Worm (Caenorhabditis elegans) whole organism, L4 larva: ENCODE measurements around the gene rike-1.
A peak's percentile ranks its signal among the peaks of the same experiment; 100 is the strongest.

Experiments used
- F44E2.7 ChIP-seq: fragments of 200-800 bp; sonication (Bioruptor generic); IDR thresholded peaks from 2 replicates; pipeline ENCODE4 v2.1.2; 2022; ENCODE audit warnings: missing genetic modification characterization, missing compliant biosample characterization
- F49E8.2 ChIP-seq: sonication (generic microtip); optimal IDR thresholded peaks from 2 replicates; lab custom pipeline; 2016; ENCODE audit warnings: missing compliant biosample characterization, mild to moderate bottlenecking, missing genetic modification characterization, borderline replicate concordance
- T20F7.1 ChIP-seq: fragments of 200-800 bp; sonication (Bioruptor generic); optimal IDR thresholded peaks from 2 replicates; lab custom pipeline; 2018; ENCODE audit warnings: mild to moderate bottlenecking, missing genetic modification characterization, missing compliant biosample characterization
- T26A8.4 ChIP-seq: fragments of 200-800 bp; sonication (Bioruptor generic); IDR thresholded peaks from 2 replicates; pipeline ENCODE4 v1.3.6; 2022; ENCODE audit warnings: missing genetic modification characterization, missing compliant biosample characterization
- Y105C5A.15 ChIP-seq: fragments of 200-800 bp; sonication (Bioruptor generic); IDR thresholded peaks from 2 replicates; pipeline ENCODE4 v1.3.6; 2022; ENCODE audit warnings: missing genetic modification characterization, missing compliant biosample characterization
- Y48G9A.11 ChIP-seq: fragments of 200-800 bp; sonication (Bioruptor generic); IDR thresholded peaks from 2 replicates; pipeline ENCODE4 v1.3.6; 2022; ENCODE audit warnings: missing genetic modification reagents, missing genetic modification characterization, missing compliant biosample characterization
- ceh-62 ChIP-seq: sonication (generic microtip); optimal IDR thresholded peaks from 2 replicates; lab custom pipeline; 2017; ENCODE audit warnings: missing biosample characterization, missing genetic modification characterization
- ctbp-1 ChIP-seq: fragments of 200-800 bp; sonication (Bioruptor generic); IDR thresholded peaks from 2 replicates; pipeline ENCODE4 v1.3.6; 2022; ENCODE audit warnings: missing genetic modification reagents, missing genetic modification characterization, missing compliant biosample characterization
- daf-16 ChIP-seq, 3 experiments: sonication (generic microtip); optimal IDR thresholded peaks; 2 replicates each; lab custom pipeline; 2016 to 2017; ENCODE audit warnings: missing genetic modification characterization in 3 of 3, missing genetic modification reagents in 3 of 3, mild to moderate bottlenecking in 2 of 3, missing compliant biosample characterization in 2 of 3, missing biosample characterization in 1 of 3, moderate library complexity in 1 of 3
- daf-19 ChIP-seq: fragments of 200-800 bp; sonication (Bioruptor generic); conservative IDR thresholded peaks from 2 replicates; pipeline ENCODE4 v1.3.6; 2022; ENCODE audit warnings: missing genetic modification characterization, missing compliant biosample characterization
- daf-8 ChIP-seq: fragments of 200-800 bp; sonication (Bioruptor generic); IDR thresholded peaks from 2 replicates; pipeline ENCODE4 v1.3.6; 2022; ENCODE audit warnings: missing genetic modification characterization, missing compliant biosample characterization
- dmd-6 ChIP-seq: fragments of 200-800 bp; sonication (Bioruptor generic); IDR thresholded peaks from 2 replicates; pipeline ENCODE4 v1.3.6; 2022; ENCODE audit warnings: missing genetic modification reagents, missing genetic modification characterization, missing compliant biosample characterization
- dmd-8 ChIP-seq: fragments of 200-800 bp; sonication (Bioruptor generic); IDR thresholded peaks from 2 replicates; pipeline ENCODE4 v1.3.6; 2022; ENCODE audit warnings: missing genetic modification characterization, missing compliant biosample characterization
- dmd-9 ChIP-seq: fragments of 200-800 bp; sonication (Bioruptor generic); IDR thresholded peaks from 2 replicates; pipeline ENCODE4 v1.3.6; 2022; ENCODE audit warnings: missing genetic modification reagents, missing genetic modification characterization, missing compliant biosample characterization
- egl-43 ChIP-seq: fragments of 200-800 bp; sonication (Bioruptor generic); IDR thresholded peaks from 2 replicates; pipeline ENCODE4 v1.3.6; 2022; ENCODE audit warnings: missing genetic modification reagents, missing genetic modification characterization, missing compliant biosample characterization
- jun-1 ChIP-seq: fragments of 150-350 bp; optimal IDR thresholded peaks from 2 replicates; lab custom pipeline; 2014; ENCODE audit warnings: missing biosample characterization, missing genetic modification reagents, missing genetic modification characterization
- lin-1 ChIP-seq: fragments of 200-800 bp; sonication (Bioruptor generic); IDR thresholded peaks from 2 replicates; pipeline ENCODE4 v1.3.6; 2022; ENCODE audit warnings: missing genetic modification reagents, missing genetic modification characterization, missing compliant biosample characterization
- lin-13 ChIP-seq: fragments of 150-350 bp; optimal IDR thresholded peaks from 2 replicates; lab custom pipeline; 2014; ENCODE audit warnings: missing biosample characterization, missing genetic modification reagents, missing genetic modification characterization
- nhr-237 ChIP-seq: sonication (generic microtip); optimal IDR thresholded peaks from 2 replicates; lab custom pipeline; 2017; ENCODE audit warnings: missing biosample characterization, missing genetic modification characterization
- nhr-28 ChIP-seq: fragments of 150-350 bp; optimal IDR thresholded peaks from 2 replicates; lab custom pipeline; 2014; ENCODE audit warnings: missing biosample characterization, missing genetic modification characterization
- nhr-41 ChIP-seq: fragments of 200-800 bp; sonication (Bioruptor generic); IDR thresholded peaks from 2 replicates; pipeline ENCODE4 v1.3.6; 2022; ENCODE audit warnings: missing genetic modification reagents, missing genetic modification characterization, missing compliant biosample characterization
- nhr-6 ChIP-seq: fragments of 150-350 bp; optimal IDR thresholded peaks from 2 replicates; lab custom pipeline; 2014; ENCODE audit warnings: missing biosample characterization, missing genetic modification characterization
- nhr-77 ChIP-seq: fragments of 150-350 bp; optimal IDR thresholded peaks from 2 replicates; lab custom pipeline; 2014; ENCODE audit warnings: missing biosample characterization, missing genetic modification characterization
- php-3 ChIP-seq: fragments of 200-800 bp; sonication (Bioruptor generic); IDR thresholded peaks from 2 replicates; pipeline ENCODE4 v1.3.6; 2022; ENCODE audit warnings: missing genetic modification reagents, missing genetic modification characterization, missing compliant biosample characterization
- pqm-1 ChIP-seq: sonication (generic microtip); optimal IDR thresholded peaks from 2 replicates; lab custom pipeline; 2017; ENCODE audit warnings: missing biosample characterization, missing genetic modification characterization
- skn-1 ChIP-seq: fragments of 150-350 bp; optimal IDR thresholded peaks from 2 replicates; lab custom pipeline; 2014; ENCODE audit warnings: missing biosample characterization, missing genetic modification characterization
- tra-1 ChIP-seq: fragments of 200-800 bp; sonication (Bioruptor generic); IDR thresholded peaks from 2 replicates; pipeline ENCODE4 v1.3.6; 2022; ENCODE audit warnings: missing genetic modification reagents, missing genetic modification characterization, missing compliant biosample characterization
- unc-130 ChIP-seq: sonication (generic microtip); optimal IDR thresholded peaks from 2 replicates; lab custom pipeline; 2016; ENCODE audit warnings: missing genetic modification reagents, missing genetic modification characterization, missing compliant biosample characterization
- unc-62 ChIP-seq, 3 experiments: fragments of 150-350 bp in 1 of 3; sonication (generic microtip); optimal IDR thresholded peaks in 2 of 3; peaks in 1 of 3; 1 replicate in 1 of 3; 2 replicates in 2 of 3; lab custom pipeline; 2014 to 2017; ENCODE audit warnings: missing biosample characterization in 3 of 3, missing genetic modification characterization in 3 of 3, missing genetic modification reagents in 3 of 3, missing genotype in 1 of 3
- zip-11 ChIP-seq: fragments of 200-800 bp; sonication (Bioruptor generic); IDR thresholded peaks from 2 replicates; pipeline ENCODE4 v1.3.6; 2022; ENCODE audit warnings: missing genetic modification characterization, missing compliant biosample characterization

rike-1 gene

DNA sequence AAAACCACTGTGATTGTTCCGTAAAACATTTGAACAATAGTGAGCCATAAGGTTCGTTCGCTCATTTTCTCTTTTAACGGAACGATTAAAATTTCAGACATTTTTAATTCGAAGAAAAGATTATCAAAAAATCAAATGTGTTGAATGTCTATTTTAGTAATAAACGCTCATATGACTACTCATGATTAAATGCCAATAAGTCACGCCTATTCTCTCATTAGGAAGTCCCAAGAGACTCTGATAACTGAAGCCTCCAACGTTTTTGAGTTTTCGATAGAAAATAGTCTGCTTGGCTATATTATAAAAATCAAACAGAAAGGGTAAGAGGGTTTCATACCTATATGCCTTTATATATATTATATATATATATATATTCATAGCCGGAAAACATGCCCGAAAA lies 10.5 kb upstream of the rike-1 start, which contains the start of gene srg-47:
Gene srg-47, minus strand, starts transcription at position 101 of the 400 bp plus-strand sequence.
- TF ChIP-seq T26A8.4 (GFP tag; lab: Robert Waterston, UW), result no peak
- TF ChIP-seq F49E8.2 (tag; lab: Kevin White, UChicago), result no peak
- TF ChIP-seq jun-1 (tag; lab: Kevin White, UChicago), result no peak
- no peak for TF ChIP-seq lin-13 (GFP tag; lab: Kevin White, UChicago)
- TF ChIP-seq ctbp-1 (GFP tag; lab: Robert Waterston, UW), result no peak
- TF ChIP-seq php-3 (GFP tag; lab: Robert Waterston, UW), result no peak
- no peak for TF ChIP-seq unc-62 (GFP tag; optimal IDR thresholded peaks at IDR 0.05 in 1 of 2; lab: Kevin White, UChicago)
- TF ChIP-seq unc-62 (tag; optimal IDR thresholded peaks at IDR 0.05; lab: Kevin White, UChicago), result no peak
- TF ChIP-seq unc-130 (GFP tag; lab: Kevin White, UChicago), result no peak
- no peak for TF ChIP-seq zip-11 (GFP tag; lab: Robert Waterston, UW)

DNA sequence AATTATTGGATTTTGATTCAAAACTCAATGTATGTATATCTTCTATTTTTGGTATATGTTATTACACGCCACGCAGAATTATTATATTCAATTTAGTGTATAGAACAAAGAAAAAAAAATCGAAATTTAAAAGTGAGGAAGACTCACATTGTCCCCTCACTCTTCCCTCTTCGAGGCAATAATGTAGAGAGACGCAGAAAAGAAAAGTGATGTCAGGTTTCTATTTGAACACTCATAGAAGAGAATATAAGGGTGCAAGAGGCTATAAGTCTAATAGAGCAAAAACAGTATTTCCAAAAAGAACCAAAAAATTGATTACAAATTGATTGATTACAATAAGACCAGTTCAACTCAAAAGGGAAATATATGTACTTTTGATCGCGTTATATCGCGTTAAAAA lies 2.8 kb upstream of the rike-1 start:
- TF ChIP-seq nhr-28, result peak; percentile 6
- TF ChIP-seq T20F7.1, result no peak
- no peak for TF ChIP-seq nhr-41
- TF ChIP-seq daf-8 (GFP tag; lab: Robert Waterston, UW), result no peak
- TF ChIP-seq egl-43, result no peak
- TF ChIP-seq Y48G9A.11 (GFP tag; lab: Robert Waterston, UW), result no peak
- peak in 1 of 2 experiments; percentile 63 for TF ChIP-seq unc-62 (GFP tag; optimal IDR thresholded peaks at IDR 0.05 in 1 of 2; lab: Kevin White, UChicago)
- no peak for TF ChIP-seq unc-62 (tag; optimal IDR thresholded peaks at IDR 0.05; lab: Kevin White, UChicago)

DNA sequence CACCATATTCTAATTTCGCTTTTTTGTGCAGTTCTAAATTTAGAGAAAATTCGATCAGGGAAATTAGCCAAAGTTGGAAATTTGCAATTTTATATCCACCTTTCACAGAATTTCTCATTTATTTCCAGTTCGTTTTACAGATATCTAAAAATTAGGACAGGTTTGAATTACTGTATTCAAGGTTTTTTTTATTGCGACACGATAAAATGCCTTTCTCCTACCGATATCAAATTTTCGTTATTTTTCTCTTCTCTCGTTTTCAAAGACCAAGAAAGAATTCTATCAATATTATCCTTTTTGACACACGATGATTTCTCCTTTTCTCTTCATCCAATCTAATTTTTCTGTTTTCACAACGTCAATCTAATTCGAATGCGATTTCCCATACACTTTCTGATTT lies 903 bp upstream of the rike-1 start, which contains the start of gene C53A5.13:
Gene C53A5.13, plus strand, starts transcription at position 301 of the 400 bp plus-strand sequence.
- TF ChIP-seq T26A8.4 (GFP tag; lab: Robert Waterston, UW) (no peak), F44E2.7 (GFP tag; lab: Robert Waterston, UW) (no peak)
- TF ChIP-seq, all 104 proteins: peak for 0

DNA sequence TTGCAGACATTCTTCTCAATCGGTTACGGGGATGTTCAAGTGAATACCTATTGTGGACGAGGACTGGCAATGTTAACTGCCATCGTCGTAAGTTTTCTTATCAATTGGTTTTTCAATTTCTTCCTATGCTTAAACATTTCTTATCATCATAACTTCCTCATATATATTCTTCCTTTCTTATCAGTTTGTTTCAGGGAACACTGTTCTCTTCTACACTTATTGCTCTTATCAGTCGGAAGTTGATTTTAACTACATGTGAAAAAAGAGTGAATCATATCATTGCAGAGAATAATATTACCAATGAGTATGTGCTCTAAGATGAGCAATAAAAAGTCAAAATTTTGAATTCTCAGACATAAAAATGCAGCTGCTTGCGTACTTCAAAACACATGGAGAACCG lies 3.5 kb downstream of the rike-1 start:
- TF ChIP-seq nhr-6 (tag; lab: Kevin White, UChicago), result peak; percentile 73
- TF ChIP-seq dmd-8 (GFP tag; lab: Robert Waterston, UW), result no peak
- TF ChIP-seq jun-1 (tag; lab: Kevin White, UChicago), result peak; percentile 80
- no peak for TF ChIP-seq T26A8.4 (GFP tag; lab: Robert Waterston, UW)
- peak; percentile 65 for TF ChIP-seq nhr-77 (tag; lab: Kevin White, UChicago)
- peak; percentile 86 for TF ChIP-seq nhr-28
- no peak for TF ChIP-seq daf-16 (GFP tag; optimal IDR thresholded peaks at IDR 0.05; lab: Kevin White, UChicago)
- TF ChIP-seq daf-16 (tag; optimal IDR thresholded peaks at IDR 0.05; lab: Kevin White, UChicago), result peak; percentile 32
- TF ChIP-seq tra-1 (GFP tag; lab: Robert Waterston, UW), result peak; percentile 50; the same call in 1 of the 2 replicates
- TF ChIP-seq dmd-6, result peak; percentile 57
- TF ChIP-seq php-3 (GFP tag; lab: Robert Waterston, UW), result 0 out of 2 replicates have a peak, but pooled peaks have one; percentile 40
- TF ChIP-seq ceh-62 (tag; lab: Kevin White, UChicago), result no peak
- peak; percentile 94 for TF ChIP-seq pqm-1 (tag; lab: Kevin White, UChicago)
- TF ChIP-seq daf-19, result no peak
- no peak for TF ChIP-seq Y105C5A.15 (GFP tag; lab: Robert Waterston, UW)
- TF ChIP-seq skn-1 (tag; lab: Kevin White, UChicago), result no peak
- TF ChIP-seq dmd-9, result no peak
- peak; percentile 43; the same call in 1 of the 2 replicates for TF ChIP-seq lin-1 (GFP tag; lab: Robert Waterston, UW)
- TF ChIP-seq, all 104 proteins: peak for 10

DNA sequence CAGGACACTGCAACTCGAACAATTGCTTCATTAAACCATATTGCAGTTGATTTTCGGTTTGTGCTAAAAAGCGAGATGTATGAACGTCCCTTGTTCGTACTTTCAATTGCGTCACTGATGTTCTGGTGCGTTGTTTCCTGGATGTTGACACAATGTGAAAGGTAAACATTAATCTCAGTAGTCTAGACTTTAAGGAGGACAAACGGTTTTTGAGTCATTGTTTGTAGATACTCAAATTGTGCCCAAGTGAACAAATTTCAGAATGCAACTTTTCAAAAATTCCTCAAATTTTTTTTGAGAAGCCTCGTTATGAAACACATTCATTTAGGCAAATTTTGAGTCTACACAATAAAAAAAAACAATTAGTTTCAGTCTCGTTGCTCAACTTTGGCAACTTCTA lies 4.7 kb downstream of the rike-1 start:
- peak in 1 of 2 experiments; percentile 58 for TF ChIP-seq unc-62 (GFP tag; optimal IDR thresholded peaks at IDR 0.05 in 1 of 2; lab: Kevin White, UChicago)
- no peak for TF ChIP-seq unc-62 (tag; optimal IDR thresholded peaks at IDR 0.05; lab: Kevin White, UChicago)
- no peak for TF ChIP-seq nhr-237 (tag; lab: Kevin White, UChicago)
